Worm (Caenorhabditis elegans) whole organism, L4 larva: ENCODE measurements around the gene btb-5.

ENCODE experiments used
- aly-2 ChIP-seq: sonication (generic microtip); optimal IDR thresholded peaks from 2 replicates; lab custom pipeline; 2018; ENCODE audit warnings: missing biosample characterization, missing genetic modification characterization
- ceh-20 ChIP-seq: fragments of 200-800 bp; sonication (Bioruptor generic); IDR thresholded peaks from 2 replicates; pipeline ENCODE4 v1.3.6; 2022; ENCODE audit warnings: missing genetic modification reagents, missing genetic modification characterization, missing compliant biosample characterization
- egl-27 ChIP-seq: sonication (generic microtip); optimal IDR thresholded peaks from 3 replicates; lab custom pipeline; 2017; ENCODE audit warnings: missing biosample characterization, missing genetic modification reagents, missing genetic modification characterization
- lin-1 ChIP-seq: fragments of 200-800 bp; sonication (Bioruptor generic); IDR thresholded peaks from 2 replicates; pipeline ENCODE4 v1.3.6; 2022; ENCODE audit warnings: missing genetic modification reagents, missing genetic modification characterization, missing compliant biosample characterization
- nhr-111 ChIP-seq: fragments of 200-800 bp; sonication (Bioruptor generic); optimal IDR thresholded peaks from 2 replicates; lab custom pipeline; 2018; ENCODE audit warnings: mild to moderate bottlenecking, missing genetic modification characterization, missing compliant biosample characterization
- nhr-25 ChIP-seq: sonication (generic microtip); optimal IDR thresholded peaks from 2 replicates; lab custom pipeline; 2017; ENCODE audit warnings: missing genetic modification characterization, mild to moderate bottlenecking, missing compliant biosample characterization, antibody characterized with exemption, moderate library complexity, borderline replicate concordance; ENCODE audit not compliant: insufficient read depth
- nhr-41 ChIP-seq: fragments of 200-800 bp; sonication (Bioruptor generic); IDR thresholded peaks from 2 replicates; pipeline ENCODE4 v1.3.6; 2022; ENCODE audit warnings: missing genetic modification reagents, missing genetic modification characterization, missing compliant biosample characterization
- php-3 ChIP-seq: fragments of 200-800 bp; sonication (Bioruptor generic); IDR thresholded peaks from 2 replicates; pipeline ENCODE4 v1.3.6; 2022; ENCODE audit warnings: missing genetic modification reagents, missing genetic modification characterization, missing compliant biosample characterization
- sdz-12 ChIP-seq: fragments of 200-800 bp; sonication (Bioruptor generic); optimal IDR thresholded peaks from 2 replicates; lab custom pipeline; 2018; ENCODE audit warnings: mild to moderate bottlenecking, missing genetic modification characterization, missing compliant biosample characterization
- skn-1 ChIP-seq: fragments of 150-350 bp; optimal IDR thresholded peaks from 2 replicates; lab custom pipeline; 2014; ENCODE audit warnings: missing biosample characterization, missing genetic modification characterization
- snpc-4 ChIP-seq: fragments of 150-350 bp; optimal IDR thresholded peaks from 2 replicates; lab custom pipeline; 2014; ENCODE audit warnings: missing biosample characterization, missing genetic modification characterization
- spr-1 ChIP-seq: sonication (generic microtip); optimal IDR thresholded peaks from 2 replicates; lab custom pipeline; 2016; ENCODE audit warnings: mild to moderate bottlenecking, missing genetic modification characterization, missing compliant biosample characterization
- tag-97 ChIP-seq: fragments of 200-800 bp; sonication (Bioruptor generic); IDR thresholded peaks from 2 replicates; pipeline ENCODE4 v1.3.6; 2022; ENCODE audit warnings: missing genetic modification characterization, missing compliant biosample characterization
- ztf-11 ChIP-seq: fragments of 150-350 bp; optimal IDR thresholded peaks from 2 replicates; lab custom pipeline; 2014; ENCODE audit warnings: missing biosample characterization, missing genetic modification characterization

ce11 chrIII:66160-66559 is 5.2 kb upstream of the btb-5 start, which contains the start of gene pck-1:
- TF ChIP-seq lin-1 (GFP tag; lab: Robert Waterston, UW) (no peak), tag-97 (GFP tag; lab: Robert Waterston, UW) (no peak), php-3 (GFP tag; lab: Robert Waterston, UW) (no peak), nhr-111 (GFP tag; lab: Kevin White, UChicago) (no peak), skn-1 (tag; lab: Kevin White, UChicago) (no peak), nhr-41 (GFP tag; lab: Robert Waterston, UW) (no peak), egl-27 (tag; lab: Kevin White, UChicago) (no peak), sdz-12 (GFP tag; lab: Kevin White, UChicago) (no peak), aly-2 (tag; lab: Kevin White, UChicago) (no peak), ceh-20 (GFP tag; lab: Robert Waterston, UW) (no peak), ztf-11 (tag; lab: Kevin White, UChicago) (no peak), spr-1 (tag; lab: Kevin White, UChicago) (no peak), snpc-4 (tag; lab: Kevin White, UChicago) (no peak), nhr-25 (no peak)
